Fruit fly (Drosophila melanogaster): ENCODE results near the gene gzl.
A peak's percentile ranks its signal among the peaks of the same experiment; 100 is the strongest.

Gene gzl

DNA sequence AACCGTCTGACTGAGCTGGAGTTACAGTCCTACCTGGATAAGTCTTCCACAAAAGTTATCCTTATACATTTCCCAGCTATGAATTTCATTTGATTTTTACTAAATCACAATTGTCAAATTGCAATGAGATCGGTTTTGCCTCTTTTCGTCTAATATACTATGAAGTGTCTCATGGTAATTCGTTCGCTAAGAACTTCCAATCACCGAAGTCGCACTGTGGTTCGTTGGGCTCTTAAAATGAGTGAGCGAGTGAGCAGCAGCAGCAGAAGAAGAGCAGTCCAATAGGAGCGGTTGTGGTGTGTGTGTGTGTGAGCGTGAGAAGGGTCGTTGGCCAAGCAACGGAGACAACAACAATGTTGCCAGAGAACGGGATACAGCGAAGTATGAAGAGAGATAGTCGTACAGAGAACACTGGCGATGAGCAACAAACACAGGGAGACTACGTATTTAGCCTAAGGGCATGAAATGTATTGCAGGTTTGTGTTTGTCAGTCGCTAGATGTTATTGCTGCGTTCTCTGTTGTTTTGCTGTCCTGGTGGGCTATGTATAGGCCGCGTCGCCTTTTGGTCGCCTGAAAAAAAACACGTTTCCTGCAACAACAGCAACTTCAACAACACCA, 41.4 kb downstream of the gzl start (continued):
- TF ChIP-seq D19B (GFP tag; optimal IDR thresholded peaks at IDR 0.05) (peak; percentile 75), CG14014 (GFP tag; IDR thresholded peaks at IDR 0.05) (peak; percentile 91), CG6654 (GFP tag; optimal IDR thresholded peaks at IDR 0.05) (peak; percentile 63), CG1603 (tag; optimal IDR thresholded peaks at IDR 0.05) (peak; percentile 96), lab (GFP tag; optimal IDR thresholded peaks at IDR 0.05) (peak; percentile 95), fd102C (GFP tag; optimal IDR thresholded peaks at IDR 0.05) (peak; percentile 69), dan (GFP tag; IDR thresholded peaks at IDR 0.05) (peak; percentile 82), emc (GFP tag; optimal IDR thresholded peaks at IDR 0.05) (peak; percentile 59), CG3065 (GFP tag; optimal IDR thresholded peaks at IDR 0.05) (peak; percentile 63), dati (GFP tag; IDR thresholded peaks at IDR 0.05) (peak; percentile 85), CG18599 (GFP tag; optimal IDR thresholded peaks at IDR 0.05) (peak; percentile 97), dpn (GFP tag; optimal IDR thresholded peaks at IDR 0.05) (peak; percentile 90 to 96), Dll (GFP tag; IDR thresholded peaks at IDR 0.05; ENCODE audit: partially characterized antibody) (peak; percentile 52; the same call in 1 of the 4 replicates), CG9797 (GFP tag; optimal IDR thresholded peaks at IDR 0.05) (peak; percentile 7), Mad (GFP tag; optimal IDR thresholded peaks at IDR 0.05) (peak; percentile 90), Side (GFP tag; optimal IDR thresholded peaks at IDR 0.05) (peak; percentile 95), CG30403 (GFP tag; optimal IDR thresholded peaks at IDR 0.05) (peak; percentile 94), wdn (GFP tag; IDR thresholded peaks at IDR 0.05) (peak; percentile 88), CG7786 (GFP tag; optimal IDR thresholded peaks at IDR 0.05) (peak; percentile 95), ro (GFP tag; IDR thresholded peaks at IDR 0.05) (peak; percentile 73; the same call in 1 of the 2 replicates), CG1647 (GFP tag; optimal IDR thresholded peaks at IDR 0.05) (peak; percentile 84), kni (GFP tag; optimal IDR thresholded peaks at IDR 0.05) (peak; percentile 81), CG2199 (GFP tag; IDR thresholded peaks at IDR 0.05) (peak; percentile 81), Chrac-16 (GFP tag; optimal IDR thresholded peaks at IDR 0.05) (peak; percentile 93), bigmax (GFP tag; optimal IDR thresholded peaks at IDR 0.05) (peak; percentile 24), exex (tag; optimal IDR thresholded peaks at IDR 0.05) (peak; percentile 54), Xrp1 (GFP tag; IDR thresholded peaks at IDR 0.05) (peak; percentile 94), HHEX (GFP tag; optimal IDR thresholded peaks at IDR 0.05) (peak; percentile 90), CG12219 (GFP tag; optimal IDR thresholded peaks at IDR 0.05) (peak; percentile 95), CG5180 (GFP tag; optimal IDR thresholded peaks at IDR 0.05) (peak; percentile 70), luna (GFP tag; optimal IDR thresholded peaks at IDR 0.05) (peak; percentile 83), sens-2 (GFP tag; IDR thresholded peaks at IDR 0.05) (peak; percentile 91), pros (GFP tag; optimal IDR thresholded peaks at IDR 0.05) (peak; percentile 77), fd96Cb (tag; optimal IDR thresholded peaks at IDR 0.05) (peak; percentile 88), CG2678 (tag; optimal IDR thresholded peaks at IDR 0.05) (peak; percentile 94), Camta (GFP tag; optimal IDR thresholded peaks at IDR 0.05) (peak; percentile 88), CG3995 (GFP tag; optimal IDR thresholded peaks at IDR 0.05) (peak; percentile 76), CG10462 (GFP tag; optimal IDR thresholded peaks at IDR 0.05) (peak; percentile 90), lola (GFP tag; optimal IDR thresholded peaks at IDR 0.05) (peak in 1 of 3 experiments; percentile 89), org-1 (GFP tag; optimal IDR thresholded peaks at IDR 0.05) (peak; percentile 93), CG10979 (tag; optimal IDR thresholded peaks at IDR 0.05) (peak; percentile 91), sug (tag; optimal IDR thresholded peaks at IDR 0.05) (peak; percentile 75), lmd (GFP tag; IDR thresholded peaks at IDR 0.05) (peak; percentile 91), Usf (GFP tag; optimal IDR thresholded peaks at IDR 0.05) (peak; percentile 83), CG9876 (GFP tag; optimal IDR thresholded peaks at IDR 0.05) (peak; percentile 82), B-H2 (GFP tag; optimal IDR thresholded peaks at IDR 0.05) (peak; percentile 88), CG33557 (GFP tag; optimal IDR thresholded peaks at IDR 0.05) (peak; percentile 82), MTF-1 (GFP tag; optimal IDR thresholded peaks at IDR 0.05; ENCODE audit: borderline replicate concordance) (peak; percentile 78), CG34224 (GFP tag; IDR thresholded peaks at IDR 0.05; ENCODE audit: partially characterized antibody) (no peak)
